Worm (Caenorhabditis elegans): ENCODE measurements around the gene srv-6.
A peak's percentile ranks its signal among the peaks of the same experiment; 100 is the strongest.

Gene srv-6

DNA sequence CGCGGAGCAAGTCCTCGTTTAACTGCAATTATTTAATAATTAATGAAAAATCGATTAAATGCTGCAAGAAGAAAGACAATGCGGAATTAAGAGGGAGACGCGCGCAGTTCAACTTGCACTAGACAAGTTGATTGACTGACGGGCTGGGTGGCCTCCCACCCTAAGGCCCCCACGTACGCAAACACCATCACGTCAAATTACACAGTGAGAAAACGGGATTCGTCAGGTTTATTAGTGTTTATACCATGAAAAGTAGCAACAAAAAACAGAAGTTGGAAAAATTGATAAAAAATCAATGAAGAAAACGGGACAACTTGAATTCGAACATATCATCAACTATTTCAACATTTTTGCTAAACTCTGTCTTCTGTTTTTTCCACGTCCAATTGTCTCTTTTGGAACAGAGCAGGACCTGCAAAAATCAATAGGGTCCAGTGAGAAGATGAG lies 50.7 kb downstream of the srv-6 start:
- TF ChIP-seq elt-2 (tag; optimal IDR thresholded peaks at IDR 0.05) (peak; percentile 25), lsy-12 (tag; optimal IDR thresholded peaks at IDR 0.05) (peak; percentile 19), nhr-25 (tag; optimal IDR thresholded peaks at IDR 0.05) (peak; percentile 50), nhr-23 (tag; optimal IDR thresholded peaks at IDR 0.05) (no peak), nfya-1 (tag; optimal IDR thresholded peaks at IDR 0.05; ENCODE audit: insufficient read depth) (peak; percentile 44), hmg-11 (tag; optimal IDR thresholded peaks at IDR 0.05) (peak; percentile 75), ztf-4 (tag; optimal IDR thresholded peaks at IDR 0.05) (no peak), mdl-1 (tag; optimal IDR thresholded peaks at IDR 0.05) (no peak)

Data from whole organism, L3 larva.